Worm (Caenorhabditis elegans): ENCODE measurements around the gene wago-10.

Gene wago-10

ce11 chrV:343128-343527 lies at the start of gene wago-10:
TSS of gene wago-10 (plus strand) at chrV:343428.
- no peak for TF ChIP-seq T22C8.4 (GFP tag; IDR thresholded peaks at IDR 0.05)
- no peak for TF ChIP-seq cog-1 (tag; optimal IDR thresholded peaks at IDR 0.05)
- TF ChIP-seq ztf-23 (GFP tag; IDR thresholded peaks at IDR 0.05), result no peak
- TF ChIP-seq ztf-29 (GFP tag; IDR thresholded peaks at IDR 0.05), result no peak
- no peak for TF ChIP-seq tab-1 (GFP tag; IDR thresholded peaks at IDR 0.05)
- no peak for TF ChIP-seq med-1 (GFP tag; optimal IDR thresholded peaks at IDR 0.05; ENCODE audit: insufficient read depth)
- no peak for TF ChIP-seq klf-2 (GFP tag; conservative IDR thresholded peaks at IDR 0.05)
- no peak for TF ChIP-seq ref-1 (GFP tag; conservative IDR thresholded peaks at IDR 0.05)
- TF ChIP-seq flt-1 (GFP tag; IDR thresholded peaks at IDR 0.05), result no peak

- TF ChIP-seq ztf-29 (GFP tag; IDR thresholded peaks at IDR 0.05) (no peak), ref-1 (GFP tag; conservative IDR thresholded peaks at IDR 0.05) (no peak), ztf-23 (GFP tag; IDR thresholded peaks at IDR 0.05) (no peak), klf-2 (GFP tag; conservative IDR thresholded peaks at IDR 0.05) (no peak), flt-1 (GFP tag; IDR thresholded peaks at IDR 0.05) (no peak), T22C8.4 (GFP tag; IDR thresholded peaks at IDR 0.05) (no peak), med-1 (GFP tag; optimal IDR thresholded peaks at IDR 0.05; ENCODE audit: insufficient read depth) (no peak), tab-1 (GFP tag; IDR thresholded peaks at IDR 0.05) (no peak), cog-1 (tag; optimal IDR thresholded peaks at IDR 0.05) (no peak)
These were observed 47.4 kb upstream of the wago-10 start for ce11 chrV:295802-296201.

DNA sequence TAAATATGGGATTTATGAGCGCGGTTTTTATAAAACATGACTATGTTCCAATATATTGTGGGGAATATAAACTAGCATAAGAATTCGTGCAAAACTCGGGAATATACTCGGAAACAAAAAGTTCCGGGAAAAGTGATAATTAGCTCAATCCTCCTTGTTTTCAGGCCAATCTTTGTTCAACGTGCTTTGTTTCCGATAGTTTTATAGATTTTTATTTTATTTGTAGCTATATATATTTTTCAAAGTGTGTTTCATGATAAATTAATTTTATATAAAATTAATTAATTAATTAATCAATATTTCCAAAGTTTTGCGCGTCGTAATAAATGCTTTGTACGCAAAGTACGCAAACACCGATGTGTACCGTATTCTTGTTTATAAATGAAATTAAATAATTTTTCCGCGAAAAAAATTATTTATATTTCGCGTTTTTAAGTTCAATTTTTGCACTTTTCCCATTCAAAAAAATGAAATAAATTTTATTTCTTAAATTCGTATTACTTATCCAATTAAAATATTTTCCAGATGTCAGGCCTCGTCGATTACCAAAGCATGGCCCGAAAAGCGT lies 45.7 kb upstream of the wago-10 start, which contains the start of gene F33E11.2:
Gene F33E11.2 (plus strand): TSS at position 524 of the 568 bp plus-strand sequence.
- no peak for TF ChIP-seq flt-1 (GFP tag; IDR thresholded peaks at IDR 0.05)
- TF ChIP-seq tab-1 (GFP tag; IDR thresholded peaks at IDR 0.05), result no peak
- no peak for TF ChIP-seq klf-2 (GFP tag; conservative IDR thresholded peaks at IDR 0.05)
- TF ChIP-seq ztf-23 (GFP tag; IDR thresholded peaks at IDR 0.05), result no peak
- TF ChIP-seq cog-1 (tag; optimal IDR thresholded peaks at IDR 0.05), result no peak
- TF ChIP-seq ref-1 (GFP tag; conservative IDR thresholded peaks at IDR 0.05), result no peak
- TF ChIP-seq med-1 (GFP tag; optimal IDR thresholded peaks at IDR 0.05; ENCODE audit: insufficient read depth), result no peak
- no peak for TF ChIP-seq T22C8.4 (GFP tag; IDR thresholded peaks at IDR 0.05)
- TF ChIP-seq ztf-29 (GFP tag; IDR thresholded peaks at IDR 0.05), result no peak

- no peak for TF ChIP-seq flt-1 (GFP tag; IDR thresholded peaks at IDR 0.05)
- no peak for TF ChIP-seq ztf-29 (GFP tag; IDR thresholded peaks at IDR 0.05)
- TF ChIP-seq ztf-23 (GFP tag; IDR thresholded peaks at IDR 0.05), result no peak
- no peak for TF ChIP-seq T22C8.4 (GFP tag; IDR thresholded peaks at IDR 0.05)
- no peak for TF ChIP-seq cog-1 (tag; optimal IDR thresholded peaks at IDR 0.05)
- TF ChIP-seq klf-2 (GFP tag; conservative IDR thresholded peaks at IDR 0.05), result no peak
- no peak for TF ChIP-seq tab-1 (GFP tag; IDR thresholded peaks at IDR 0.05)
- TF ChIP-seq ref-1 (GFP tag; conservative IDR thresholded peaks at IDR 0.05), result no peak
- no peak for TF ChIP-seq med-1 (GFP tag; optimal IDR thresholded peaks at IDR 0.05; ENCODE audit: insufficient read depth)
These were observed 44.8 kb upstream of the wago-10 start for ce11 chrV:298395-298794.

DNA sequence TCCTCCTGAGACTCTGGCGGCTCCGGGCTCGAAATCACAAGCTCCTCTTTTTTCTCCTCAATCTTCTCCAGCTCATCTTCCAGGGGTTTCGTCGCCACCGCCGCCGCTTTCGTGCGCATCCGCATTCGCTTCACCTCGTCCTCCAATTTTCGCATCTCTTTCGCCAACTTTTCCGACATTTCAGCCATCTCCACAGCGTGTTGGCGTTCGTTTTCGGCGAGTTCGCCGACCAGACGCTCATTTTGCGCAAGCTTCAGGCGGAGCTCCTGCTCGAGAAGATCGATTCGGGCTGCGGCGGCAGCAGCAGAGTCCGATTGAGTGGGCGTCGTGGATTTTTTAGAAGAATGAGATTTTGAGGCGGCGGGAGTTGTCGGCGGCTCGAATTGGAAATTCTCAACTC lies 40.0 kb upstream of the wago-10 start:
- TF ChIP-seq ztf-29 (GFP tag; IDR thresholded peaks at IDR 0.05) (no peak), med-1 (GFP tag; optimal IDR thresholded peaks at IDR 0.05; ENCODE audit: insufficient read depth) (no peak), ref-1 (GFP tag; conservative IDR thresholded peaks at IDR 0.05) (no peak), tab-1 (GFP tag; IDR thresholded peaks at IDR 0.05) (no peak), klf-2 (GFP tag; conservative IDR thresholded peaks at IDR 0.05) (no peak), ztf-23 (GFP tag; IDR thresholded peaks at IDR 0.05) (no peak), cog-1 (tag; optimal IDR thresholded peaks at IDR 0.05) (no peak), T22C8.4 (GFP tag; IDR thresholded peaks at IDR 0.05) (no peak), flt-1 (GFP tag; IDR thresholded peaks at IDR 0.05) (no peak)

DNA sequence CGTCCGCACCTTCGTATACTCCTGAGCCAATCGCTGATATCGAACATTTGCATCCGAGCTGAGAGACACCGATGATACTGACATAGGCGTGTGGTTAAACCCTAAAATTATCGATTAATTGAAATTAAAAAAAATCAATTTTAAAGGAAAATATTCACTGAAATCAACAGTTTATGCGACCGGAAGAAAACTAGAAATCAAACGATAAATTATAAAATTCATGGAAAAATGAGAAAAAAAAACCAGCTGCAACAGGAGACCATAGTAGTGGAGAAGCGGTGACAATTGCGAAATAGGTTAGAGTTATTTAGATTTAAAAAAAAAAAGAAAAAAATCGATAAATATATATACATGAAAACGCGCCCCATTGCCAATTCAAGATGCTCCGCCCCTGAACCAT lies 38.6 kb upstream of the wago-10 start, which contains the start of gene F33E11.3:
Gene F33E11.3 (minus strand): TSS at position 101 of the 400 bp plus-strand sequence.
- no peak for TF ChIP-seq flt-1 (GFP tag; IDR thresholded peaks at IDR 0.05)
- no peak for TF ChIP-seq cog-1 (tag; optimal IDR thresholded peaks at IDR 0.05)
- no peak for TF ChIP-seq med-1 (GFP tag; optimal IDR thresholded peaks at IDR 0.05; ENCODE audit: insufficient read depth)
- no peak for TF ChIP-seq klf-2 (GFP tag; conservative IDR thresholded peaks at IDR 0.05)
- no peak for TF ChIP-seq tab-1 (GFP tag; IDR thresholded peaks at IDR 0.05)
- TF ChIP-seq ref-1 (GFP tag; conservative IDR thresholded peaks at IDR 0.05), result no peak
- TF ChIP-seq T22C8.4 (GFP tag; IDR thresholded peaks at IDR 0.05), result no peak
- TF ChIP-seq ztf-23 (GFP tag; IDR thresholded peaks at IDR 0.05), result no peak
- TF ChIP-seq ztf-29 (GFP tag; IDR thresholded peaks at IDR 0.05), result no peak

DNA sequence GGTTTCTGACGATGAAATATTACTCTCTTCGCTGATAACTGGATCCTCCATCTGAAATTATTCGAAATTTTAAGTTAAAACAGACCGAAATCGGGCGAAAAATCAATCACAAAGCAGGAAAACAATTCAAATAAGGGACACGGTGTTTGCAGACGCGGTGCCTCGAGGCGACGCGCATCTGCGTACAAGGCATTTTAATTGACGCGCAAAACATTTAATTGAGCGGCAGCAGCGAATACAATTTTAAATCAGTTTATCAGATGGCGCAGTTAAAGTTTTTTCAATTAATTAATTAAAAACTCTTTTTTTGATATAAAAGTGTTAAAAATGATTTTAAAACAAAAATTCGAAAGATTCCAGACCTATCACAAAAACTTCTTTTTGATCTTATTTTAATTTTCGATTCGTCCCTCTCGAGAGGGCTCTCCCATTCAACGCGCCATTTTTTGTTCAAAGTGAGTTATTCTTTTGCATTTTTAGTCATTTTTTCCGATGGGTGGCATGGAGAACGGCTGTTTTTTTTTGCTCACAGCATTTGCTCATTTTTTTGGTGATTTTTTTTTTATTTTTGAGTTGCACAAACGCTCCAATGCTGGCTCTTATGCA lies 31.6 kb upstream of the wago-10 start, which contains the start of gene phf-10:
Gene phf-10 (minus strand): TSS at position 81 of the 606 bp plus-strand sequence.
- TF ChIP-seq tab-1 (GFP tag; IDR thresholded peaks at IDR 0.05) (no peak), med-1 (GFP tag; optimal IDR thresholded peaks at IDR 0.05; ENCODE audit: insufficient read depth) (no peak), ref-1 (GFP tag; conservative IDR thresholded peaks at IDR 0.05) (no peak), klf-2 (GFP tag; conservative IDR thresholded peaks at IDR 0.05) (no peak), ztf-23 (GFP tag; IDR thresholded peaks at IDR 0.05) (no peak; the same call in 1 of the 2 replicates), T22C8.4 (GFP tag; IDR thresholded peaks at IDR 0.05) (no peak), flt-1 (GFP tag; IDR thresholded peaks at IDR 0.05) (no peak), ztf-29 (GFP tag; IDR thresholded peaks at IDR 0.05) (no peak), cog-1 (tag; optimal IDR thresholded peaks at IDR 0.05) (no peak)

DNA sequence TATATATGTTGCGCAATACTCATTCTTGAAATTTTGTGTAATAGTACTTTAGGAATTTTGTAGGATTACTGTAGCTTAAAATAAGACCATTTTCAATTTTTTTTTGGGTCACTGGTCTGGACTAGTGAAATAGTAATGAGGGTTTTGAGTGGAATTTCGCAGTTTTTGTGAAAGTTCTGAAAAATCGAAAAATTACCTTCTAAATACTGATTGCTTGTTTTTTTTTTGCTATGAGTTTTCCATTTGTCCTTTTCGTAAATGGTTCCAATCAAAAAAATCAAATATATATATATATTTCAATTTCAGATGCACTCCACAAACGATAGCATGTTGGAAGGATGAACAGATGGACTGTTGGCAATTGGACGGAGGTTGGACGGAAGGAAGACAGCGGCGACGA lies 30.8 kb upstream of the wago-10 start, which contains the start of gene nhr-15:
Gene nhr-15 (plus strand): TSS at position 301 of the 400 bp plus-strand sequence.
- TF ChIP-seq T22C8.4 (GFP tag; IDR thresholded peaks at IDR 0.05), result no peak
- TF ChIP-seq ztf-29 (GFP tag; IDR thresholded peaks at IDR 0.05), result no peak
- no peak for TF ChIP-seq med-1 (GFP tag; optimal IDR thresholded peaks at IDR 0.05; ENCODE audit: insufficient read depth)
- no peak for TF ChIP-seq tab-1 (GFP tag; IDR thresholded peaks at IDR 0.05)
- no peak for TF ChIP-seq ztf-23 (GFP tag; IDR thresholded peaks at IDR 0.05)
- TF ChIP-seq klf-2 (GFP tag; conservative IDR thresholded peaks at IDR 0.05), result no peak
- no peak for TF ChIP-seq flt-1 (GFP tag; IDR thresholded peaks at IDR 0.05)
- no peak for TF ChIP-seq cog-1 (tag; optimal IDR thresholded peaks at IDR 0.05)
- no peak for TF ChIP-seq ref-1 (GFP tag; conservative IDR thresholded peaks at IDR 0.05)

DNA sequence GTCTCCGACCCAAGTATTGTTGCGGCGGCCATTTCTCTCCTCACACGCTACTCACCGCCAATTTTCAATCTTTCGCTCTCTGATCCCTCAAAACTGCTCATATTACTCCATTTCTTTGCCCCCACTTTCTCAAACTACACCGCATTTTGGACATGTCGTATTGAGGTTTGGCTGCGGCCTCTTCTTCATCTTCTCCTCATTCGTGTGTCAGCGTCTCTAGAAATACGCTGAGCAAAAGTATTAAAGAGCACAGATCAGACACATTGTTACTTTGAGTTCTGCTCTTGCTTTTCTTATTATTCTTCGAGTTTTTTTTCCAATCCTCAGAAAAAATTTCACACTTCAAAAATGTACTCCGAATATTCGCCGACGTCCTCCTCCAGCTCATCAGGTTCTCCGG lies 23.2 kb upstream of the wago-10 start:
- TF ChIP-seq ztf-23 (GFP tag; IDR thresholded peaks at IDR 0.05), result no peak
- no peak for TF ChIP-seq flt-1 (GFP tag; IDR thresholded peaks at IDR 0.05)
- TF ChIP-seq med-1 (GFP tag; optimal IDR thresholded peaks at IDR 0.05; ENCODE audit: insufficient read depth), result no peak
- TF ChIP-seq klf-2 (GFP tag; conservative IDR thresholded peaks at IDR 0.05), result no peak
- no peak for TF ChIP-seq cog-1 (tag; optimal IDR thresholded peaks at IDR 0.05)
- no peak for TF ChIP-seq ref-1 (GFP tag; conservative IDR thresholded peaks at IDR 0.05)
- TF ChIP-seq tab-1 (GFP tag; IDR thresholded peaks at IDR 0.05), result no peak
- no peak for TF ChIP-seq ztf-29 (GFP tag; IDR thresholded peaks at IDR 0.05)
- TF ChIP-seq T22C8.4 (GFP tag; IDR thresholded peaks at IDR 0.05), result no peak
